Fruit fly (Drosophila melanogaster): ENCODE measurements around the gene CG32756.
A peak's percentile ranks its signal among the peaks of the same experiment; 100 is the strongest.

Gene CG32756

dm6 chrX:5968094-5968723 is 22.7 kb downstream of the CG32756 start (continued):
- TF ChIP-seq Sox102F (GFP tag; optimal IDR thresholded peaks at IDR 0.05) (peak; percentile 53), Mrtf (GFP tag; IDR thresholded peaks at IDR 0.05) (no peak), chn (GFP tag; optimal IDR thresholded peaks at IDR 0.05) (peak; percentile 11), Dip2 (GFP tag; IDR thresholded peaks at IDR 0.05) (no peak), CG9727 (GFP tag; optimal IDR thresholded peaks at IDR 0.05) (peak; percentile 40), ro (GFP tag; IDR thresholded peaks at IDR 0.05) (no peak), insv (GFP tag; optimal IDR thresholded peaks at IDR 0.05) (no peak), zfh1 (GFP tag; IDR thresholded peaks at IDR 0.05) (peak; percentile 65), CG2678 (tag; optimal IDR thresholded peaks at IDR 0.05) (peak; percentile 24), gce (GFP tag; IDR thresholded peaks at IDR 0.05) (no peak), dysf (GFP tag; IDR thresholded peaks at IDR 0.05) (peak; percentile 47; the same call in 1 of the 3 replicates), CG11560 (tag; IDR thresholded peaks at IDR 0.05) (0 out of 3 replicates have a peak, but pooled peaks have one; percentile 22), CG9437 (GFP tag; optimal IDR thresholded peaks at IDR 0.05) (no peak), sens (GFP tag) (peak; percentile 94), CG12942 (GFP tag; optimal IDR thresholded peaks at IDR 0.05) (no peak), lola (GFP tag; optimal IDR thresholded peaks at IDR 0.05) (peak in 1 of 3 experiments; percentile 17), CG30020 (tag; optimal IDR thresholded peaks at IDR 0.05) (no peak), dati (GFP tag; IDR thresholded peaks at IDR 0.05) (no peak), kay (GFP tag; optimal IDR thresholded peaks at IDR 0.05) (no peak), CG11085 (GFP tag; IDR thresholded peaks at IDR 0.05) (no peak), CG13894 (tag; optimal IDR thresholded peaks at IDR 0.05) (no peak), amos (GFP tag; IDR thresholded peaks at IDR 0.05; ENCODE audit: partially characterized antibody) (no peak), Sox100B (GFP tag; optimal IDR thresholded peaks at IDR 0.05) (no peak), hbn (GFP tag; IDR thresholded peaks at IDR 0.05; ENCODE audit: partially characterized antibody) (no peak), Eip74EF (GFP tag; optimal IDR thresholded peaks at IDR 0.05) (no peak), Dfd (GFP tag; optimal IDR thresholded peaks at IDR 0.05) (no peak), gsb (GFP tag; IDR thresholded peaks at IDR 0.05) (no peak), crc (GFP tag; optimal IDR thresholded peaks at IDR 0.05) (no peak), Hr3 (GFP tag; optimal IDR thresholded peaks at IDR 0.05) (no peak), h (optimal IDR thresholded peaks at IDR 0.05) (no peak), cas (GFP tag; IDR thresholded peaks at IDR 0.05) (no peak), bcd (GFP tag; optimal IDR thresholded peaks at IDR 0.05) (no peak), bigmax (GFP tag; optimal IDR thresholded peaks at IDR 0.05) (no peak), CG7963 (GFP tag; IDR thresholded peaks at IDR 0.05; ENCODE audit: partially characterized antibody) (no peak), CG5953 (GFP tag; IDR thresholded peaks at IDR 0.05) (no peak), fd3F (GFP tag; optimal IDR thresholded peaks at IDR 0.05) (no peak), CG16779 (GFP tag; IDR thresholded peaks at IDR 0.05) (no peak), CG32532 (GFP tag; IDR thresholded peaks at IDR 0.05) (no peak), CG11247 (GFP tag; IDR thresholded peaks at IDR 0.05) (peak; percentile 15; the same call in 1 of the 2 replicates), otp (GFP tag; IDR thresholded peaks at IDR 0.05) (peak; percentile 65; the same call in 1 of the 3 replicates), CG17328 (GFP tag; IDR thresholded peaks at IDR 0.05) (peak; percentile 30; the same call in 1 of the 2 replicates), CG18764 (GFP tag; optimal IDR thresholded peaks at IDR 0.05) (no peak), eve (GFP tag; optimal IDR thresholded peaks at IDR 0.05) (peak in 1 of 2 experiments; percentile 38), slp2 (GFP tag; optimal IDR thresholded peaks at IDR 0.05) (no peak), ssp (GFP tag; IDR thresholded peaks at IDR 0.05) (no peak), fd96Cb (tag; optimal IDR thresholded peaks at IDR 0.05) (peak; percentile 49), row (GFP tag; IDR thresholded peaks at IDR 0.05) (no peak; the same call in 2 of the 3 replicates), abd-A (tag; optimal IDR thresholded peaks at IDR 0.05) (no peak), CG10274 (GFP tag; optimal IDR thresholded peaks at IDR 0.05) (no peak), sr (GFP tag; IDR thresholded peaks at IDR 0.05) (0 out of 3 replicates have a peak, but pooled peaks have one; percentile 26), Hr39 (optimal IDR thresholded peaks at IDR 0.05) (no peak)
